Worm (Caenorhabditis elegans): Measurements from ENCODE around the gene oac-15.

- TF ChIP-seq alr-1 (tag; optimal IDR thresholded peaks at IDR 0.05) (no peak), nhr-129 (tag; optimal IDR thresholded peaks at IDR 0.05) (no peak), zag-1 (tag; optimal IDR thresholded peaks at IDR 0.05) (no peak), ama-1 (optimal IDR thresholded peaks at IDR 0.05) (no peak), nhr-10 (tag; optimal IDR thresholded peaks at IDR 0.05) (no peak), skn-1 (tag; optimal IDR thresholded peaks at IDR 0.05) (no peak)
Measured at ce11 chrV:16235647-16236046, 25.9 kb upstream of the oac-15 start, which contains the start of gene srh-98.
